Worm (Caenorhabditis elegans) whole organism, L1 larva: Measurements from ENCODE around the gene ttr-3.

Source experiments
- C04F5.9 ChIP-seq: sonication (generic microtip); optimal IDR thresholded peaks from 2 replicates; lab custom pipeline; 2016; ENCODE audit warnings: missing genetic modification characterization, missing compliant biosample characterization
- C34B4.2 ChIP-seq: sonication (generic microtip); optimal IDR thresholded peaks from 2 replicates; lab custom pipeline; 2017; ENCODE audit warnings: mild to moderate bottlenecking, missing genetic modification characterization, missing compliant biosample characterization
- aha-1 ChIP-seq: fragments of 150-350 bp; optimal IDR thresholded peaks from 2 replicates; lab custom pipeline; 2014; ENCODE audit warnings: missing biosample characterization, missing genetic modification characterization
- alr-1 ChIP-seq: fragments of 200-800 bp; sonication (Bioruptor generic); optimal IDR thresholded peaks from 2 replicates; lab custom pipeline; 2018; ENCODE audit warnings: borderline replicate concordance, mild to moderate bottlenecking, missing genetic modification characterization, missing compliant biosample characterization
- ceh-63 ChIP-seq: fragments of 200-800 bp; sonication (Bioruptor generic); optimal IDR thresholded peaks from 2 replicates; lab custom pipeline; 2018; ENCODE audit warnings: mild to moderate bottlenecking, missing genetic modification characterization, missing compliant biosample characterization
- ceh-8 ChIP-seq: fragments of 200-800 bp; sonication (Bioruptor generic); optimal IDR thresholded peaks from 2 replicates; lab custom pipeline; 2018; ENCODE audit warnings: mild to moderate bottlenecking, missing genetic modification characterization, moderate library complexity, missing compliant biosample characterization
- ces-1 ChIP-seq: fragments of 150-350 bp; optimal IDR thresholded peaks from 2 replicates; lab custom pipeline; 2014; ENCODE audit warnings: missing biosample characterization, missing genetic modification reagents, missing genetic modification characterization
- ets-5 ChIP-seq: fragments of 200-800 bp; sonication (Bioruptor generic); IDR thresholded peaks from 2 replicates; pipeline ENCODE4 v1.3.6; 2022; ENCODE audit warnings: missing genetic modification characterization, missing compliant biosample characterization
- fkh-10 ChIP-seq: sonication (generic microtip); optimal IDR thresholded peaks from 2 replicates; lab custom pipeline; 2017; ENCODE audit warnings: missing biosample characterization, missing genetic modification reagents, missing genetic modification characterization
- fkh-8 ChIP-seq: sonication (generic microtip); optimal IDR thresholded peaks from 2 replicates; lab custom pipeline; 2016; ENCODE audit warnings: mild to moderate bottlenecking, missing genetic modification characterization, missing compliant biosample characterization
- isw-1 ChIP-seq: fragments of 200-800 bp; sonication (Bioruptor generic); IDR thresholded peaks from 2 replicates; pipeline ENCODE4 v1.3.6; 2022; ENCODE audit warnings: missing genetic modification characterization, missing compliant biosample characterization
- lin-14 ChIP-seq: fragments of 200-800 bp; sonication (Bioruptor generic); optimal IDR thresholded peaks from 2 replicates; lab custom pipeline; 2018; ENCODE audit warnings: mild to moderate bottlenecking, missing genetic modification characterization, moderate library complexity, missing compliant biosample characterization
- lin-39 ChIP-seq: fragments of 150-350 bp; optimal IDR thresholded peaks from 2 replicates; lab custom pipeline; 2014; ENCODE audit warnings: missing biosample characterization, missing genetic modification reagents, missing genetic modification characterization
- lsy-2 ChIP-seq, 2 experiments: fragments of 150-350 bp; optimal IDR thresholded peaks; 2 replicates each; lab custom pipeline; 2014; ENCODE audit warnings: missing biosample characterization in 2 of 2, missing genetic modification characterization in 2 of 2
- nhr-237 ChIP-seq: fragments of 150-350 bp; optimal IDR thresholded peaks from 2 replicates; lab custom pipeline; 2014; ENCODE audit warnings: missing biosample characterization, missing genetic modification characterization
- nhr-47 ChIP-seq: sonication (generic microtip); optimal IDR thresholded peaks from 2 replicates; lab custom pipeline; 2016; ENCODE audit warnings: mild to moderate bottlenecking, missing genetic modification characterization, moderate library complexity, missing compliant biosample characterization
- pqm-1 ChIP-seq: sonication (generic microtip); optimal IDR thresholded peaks from 3 replicates; lab custom pipeline; 2017; ENCODE audit warnings: missing biosample characterization, missing genetic modification characterization
- rnt-1 ChIP-seq: sonication (generic microtip); optimal IDR thresholded peaks from 2 replicates; lab custom pipeline; 2016; ENCODE audit warnings: mild to moderate bottlenecking, missing genetic modification characterization, moderate library complexity, missing compliant biosample characterization
- snu-23 ChIP-seq: sonication (generic microtip); optimal IDR thresholded peaks from 2 replicates; lab custom pipeline; 2016; ENCODE audit warnings: missing genetic modification characterization, missing compliant biosample characterization
- sup-37 ChIP-seq: fragments of 200-800 bp; sonication (Bioruptor generic); optimal IDR thresholded peaks from 2 replicates; lab custom pipeline; 2018; ENCODE audit warnings: mild to moderate bottlenecking, missing genetic modification characterization, missing compliant biosample characterization
- tlp-1 ChIP-seq: fragments of 150-350 bp; optimal IDR thresholded peaks from 2 replicates; lab custom pipeline; 2014; ENCODE audit warnings: missing biosample characterization, missing genetic modification characterization
- ztf-11 ChIP-seq, 2 experiments: sonication (generic microtip); optimal IDR thresholded peaks; 2 replicates each; lab custom pipeline; 2016 to 2017; ENCODE audit warnings: missing genetic modification characterization in 2 of 2, missing biosample characterization in 1 of 2, missing compliant biosample characterization in 1 of 2

The ttr-3 gene

DNA sequence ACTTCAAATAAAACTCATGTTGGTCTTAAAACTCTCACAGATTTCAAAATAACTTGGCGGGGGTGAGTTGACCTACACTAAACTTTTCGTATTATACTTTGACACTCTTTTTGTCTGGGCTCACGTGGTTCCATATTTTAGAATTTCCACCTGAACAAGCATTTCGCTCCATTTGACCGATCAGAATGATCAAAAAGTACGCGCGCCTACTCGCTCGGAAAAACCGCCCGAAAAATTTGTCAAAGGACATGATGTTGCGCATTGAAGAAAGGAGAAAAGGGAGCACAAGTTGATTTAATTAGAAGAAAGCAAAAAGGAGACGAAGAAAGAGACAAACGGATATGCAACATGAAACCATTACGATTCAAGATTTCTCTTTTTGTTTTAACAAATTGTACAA, 40.2 kb downstream of the ttr-3 start:
- no peak for TF ChIP-seq pqm-1 (tag; lab: Kevin White, UChicago)
- peak; percentile 41 for TF ChIP-seq fkh-8 (tag; lab: Kevin White, UChicago)
- TF ChIP-seq fkh-10, result peak; percentile 24
- no peak for TF ChIP-seq tlp-1
- peak; percentile 57 for TF ChIP-seq lin-14 (GFP tag; lab: Kevin White, UChicago)

DNA sequence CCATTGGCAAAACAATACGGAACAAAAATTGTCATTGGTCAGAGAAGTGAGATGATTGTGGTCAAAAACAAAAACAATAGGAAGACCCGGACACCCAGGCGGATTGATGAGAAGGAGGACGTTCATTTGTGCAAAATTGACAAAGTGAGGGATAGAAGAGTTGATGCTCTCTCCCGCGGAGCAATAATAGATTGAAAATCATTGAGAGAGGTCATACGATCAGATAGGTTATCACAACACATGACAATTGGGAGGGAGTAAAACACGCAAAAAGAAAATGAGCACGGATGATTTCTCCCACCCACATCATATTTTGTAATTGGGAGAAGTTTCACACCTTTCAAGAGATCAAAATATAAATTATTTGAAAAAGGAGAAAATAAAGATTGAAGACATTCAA, 40.9 kb downstream of the ttr-3 start:
- TF ChIP-seq lin-14 (GFP tag; lab: Kevin White, UChicago), result peak; percentile 59
- no peak for TF ChIP-seq C34B4.2 (tag; lab: Kevin White, UChicago)
- peak; percentile 47 for TF ChIP-seq rnt-1 (tag; lab: Kevin White, UChicago)

DNA sequence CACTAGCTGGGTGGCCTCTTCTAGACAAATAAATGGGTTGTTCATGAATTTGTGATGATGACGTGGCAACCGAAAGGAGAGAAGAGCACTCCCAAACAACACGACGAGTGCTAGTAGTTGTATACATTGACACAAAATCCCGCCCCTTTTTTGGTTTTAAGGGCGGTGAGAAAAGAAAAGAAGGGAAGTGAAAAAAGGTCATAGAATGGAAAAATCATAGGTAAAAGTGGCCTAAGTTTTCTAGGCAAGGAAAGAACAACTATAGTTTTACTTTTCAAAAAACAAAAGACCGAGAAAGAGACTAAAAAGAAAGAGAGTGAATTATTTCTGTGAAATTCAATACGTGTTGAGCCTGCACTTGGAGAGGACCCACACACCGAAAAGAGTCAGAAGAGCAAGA, 47.7 kb downstream of the ttr-3 start, which contains the start of gene ZK757.2:
Gene ZK757.2, minus strand, starts transcription at position 101 of the 400 bp plus-strand sequence.
- no peak for TF ChIP-seq aha-1 (tag; lab: Kevin White, UChicago)
- no peak for TF ChIP-seq sup-37 (GFP tag; lab: Kevin White, UChicago)
- no peak for TF ChIP-seq ces-1 (GFP tag; lab: Kevin White, UChicago)
- no peak for TF ChIP-seq alr-1
- no peak for TF ChIP-seq isw-1
- TF ChIP-seq ceh-63 (GFP tag; lab: Kevin White, UChicago), result no peak
- no peak for TF ChIP-seq nhr-47
- no peak for TF ChIP-seq ets-5 (GFP tag; lab: Robert Waterston, UW)
- no peak for TF ChIP-seq C34B4.2 (tag; lab: Kevin White, UChicago)
- TF ChIP-seq C04F5.9, result no peak
- no peak for TF ChIP-seq lin-39 (tag; lab: Kevin White, UChicago)
- no peak for TF ChIP-seq lsy-2 (tag; optimal IDR thresholded peaks at IDR 0.05; lab: Kevin White, UChicago)
- TF ChIP-seq ceh-8, result no peak
- TF ChIP-seq fkh-8 (tag; lab: Kevin White, UChicago), result no peak
- TF ChIP-seq, all 84 proteins: peak for 0

DNA sequence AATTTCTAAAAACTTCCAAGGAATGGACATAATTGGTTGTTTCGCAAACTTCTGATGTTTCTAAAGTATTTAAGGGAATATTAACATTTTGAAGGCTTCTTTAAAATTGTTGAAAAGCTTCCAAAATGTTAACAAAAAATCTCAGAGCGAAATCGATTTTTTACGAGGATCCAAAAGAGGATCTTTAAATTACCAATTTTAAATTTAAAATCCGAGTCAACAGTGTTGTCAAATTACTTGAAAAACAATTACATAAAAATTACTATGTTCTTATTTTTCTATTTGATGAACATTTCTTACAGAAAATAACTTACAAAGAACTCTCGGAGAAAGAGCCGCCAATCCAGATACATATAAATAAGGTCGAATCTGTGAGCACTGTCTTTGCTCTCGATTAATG, 49.6 kb downstream of the ttr-3 start, which contains the start of gene ZK757.10:
Gene ZK757.10, plus strand, starts transcription at position 301 of the 400 bp plus-strand sequence.
- TF ChIP-seq nhr-237 (tag; lab: Kevin White, UChicago), result no peak
- TF ChIP-seq ztf-11 (tag; optimal IDR thresholded peaks at IDR 0.05; lab: Kevin White, UChicago), result no peak
- no peak for TF ChIP-seq snu-23 (GFP tag; lab: Kevin White, UChicago)
- no peak for TF ChIP-seq nhr-47
- TF ChIP-seq, all 84 proteins: peak for 0
